Fruit fly (Drosophila melanogaster) whole organism, pupa: Measurements from ENCODE around the gene tgy.

Experiments
- CG12605 ChIP-seq: fragments of 200-800 bp; sonication (Bioruptor generic); IDR thresholded peaks from 2 replicates; pipeline ENCODE4 v1.3.6; 2022; ENCODE audit warnings: missing biosample characterization, missing genetic modification characterization
- CG14655 ChIP-seq: fragments of 200-800 bp; sonication (Bioruptor generic); optimal IDR thresholded peaks from 3 replicates; lab custom pipeline; 2017; ENCODE audit warnings: mild to moderate bottlenecking, missing biosample characterization, missing genetic modification reagents, missing genetic modification characterization
- CG34367 ChIP-seq: fragments of 200-800 bp; sonication (Bioruptor generic); optimal IDR thresholded peaks from 2 replicates; lab custom pipeline; 2018; ENCODE audit warnings: missing biosample characterization, mild to moderate bottlenecking, missing genetic modification characterization
- CG8159 ChIP-seq: fragments of 200-800 bp; sonication (Bioruptor generic); optimal IDR thresholded peaks from 3 replicates; lab custom pipeline; 2018; ENCODE audit warnings: missing biosample characterization, mild to moderate bottlenecking, missing genetic modification characterization, moderate library complexity
- EcR ChIP-seq: fragments of 200-800 bp; sonication (Bioruptor generic); optimal IDR thresholded peaks from 3 replicates; lab custom pipeline; 2019; ENCODE audit warnings: missing biosample characterization, missing genetic modification characterization, mild to moderate bottlenecking, moderate library complexity, missing genetic modification reagents
- Pif1B ChIP-seq: fragments of 200-800 bp; sonication (Bioruptor generic); optimal IDR thresholded peaks from 3 replicates; lab custom pipeline; 2016; ENCODE audit warnings: missing biosample characterization, missing genetic modification characterization
- gl ChIP-seq: fragments of 200-800 bp; sonication (Bioruptor generic); optimal IDR thresholded peaks from 2 replicates; lab custom pipeline; 2018; ENCODE audit warnings: missing biosample characterization, mild to moderate bottlenecking, missing genetic modification characterization

dm6 chrX:19167032-19167568, 40.0 kb upstream of the tgy start, which contains the start of gene RhoGAP18B:
- TF ChIP-seq gl (no peak), CG14655 (GFP tag; lab: Kevin White, UChicago) (no peak), CG8159 (tag; lab: Kevin White, UChicago) (no peak), CG34367 (tag; lab: Kevin White, UChicago) (no peak), CG12605 (no peak), EcR (GFP tag; lab: Kevin White, UChicago) (no peak), Pif1B (GFP tag; lab: Kevin White, UChicago) (no peak)
